Worm (Caenorhabditis elegans) whole organism, mixed stage, embryonic: Measurements from ENCODE around the gene mlc-2.

Source experiments
- M03D4.4 ChIP-seq: sonication (generic microtip); optimal IDR thresholded peaks from 2 replicates; lab custom pipeline; 2017; ENCODE audit warnings: mild to moderate bottlenecking, missing genetic modification characterization, missing compliant biosample characterization
- bed-3 ChIP-seq: fragments of 200-800 bp; sonication (Bioruptor generic); optimal IDR thresholded peaks from 3 replicates; lab custom pipeline; 2018; ENCODE audit warnings: mild to moderate bottlenecking, missing genetic modification characterization, moderate library complexity, missing compliant biosample characterization
- blmp-1 ChIP-seq: fragments of 150-350 bp; optimal IDR thresholded peaks from 2 replicates; lab custom pipeline; 2014; ENCODE audit warnings: missing biosample characterization, missing genetic modification characterization
- ceh-43 ChIP-seq: fragments of 200-800 bp; sonication (Bioruptor generic); optimal IDR thresholded peaks from 2 replicates; lab custom pipeline; 2018; ENCODE audit warnings: mild to moderate bottlenecking, missing genetic modification characterization, moderate library complexity, missing compliant biosample characterization
- ceh-83 ChIP-seq: fragments of 200-800 bp; sonication (Bioruptor generic); optimal IDR thresholded peaks from 2 replicates; lab custom pipeline; 2018; ENCODE audit warnings: mild to moderate bottlenecking, missing genetic modification characterization, missing compliant biosample characterization
- ces-1 ChIP-seq: fragments of 150-350 bp; optimal IDR thresholded peaks from 2 replicates; lab custom pipeline; 2014; ENCODE audit warnings: missing biosample characterization, missing genetic modification reagents, missing genetic modification characterization
- cnd-1 ChIP-seq: fragments of 200-800 bp; sonication (Bioruptor generic); optimal IDR thresholded peaks from 2 replicates; lab custom pipeline; 2018; ENCODE audit warnings: mild to moderate bottlenecking, missing genetic modification characterization, missing compliant biosample characterization
- drap-1 ChIP-seq: fragments of 200-800 bp; sonication (Bioruptor generic); optimal IDR thresholded peaks from 3 replicates; lab custom pipeline; 2018; ENCODE audit warnings: mild to moderate bottlenecking, missing genetic modification characterization, missing compliant biosample characterization
- elt-1 ChIP-seq: sonication (generic microtip); optimal IDR thresholded peaks from 2 replicates; lab custom pipeline; 2017; ENCODE audit warnings: missing genetic modification characterization, mild to moderate bottlenecking, missing compliant biosample characterization, antibody characterized with exemption, moderate library complexity, borderline replicate concordance; ENCODE audit not compliant: insufficient read depth
- elt-3 ChIP-seq: fragments of 150-350 bp; optimal IDR thresholded peaks from 2 replicates; lab custom pipeline; 2014; ENCODE audit warnings: missing biosample characterization, missing genetic modification characterization
- flh-1 ChIP-seq: fragments of 200-800 bp; sonication (Bioruptor generic); optimal IDR thresholded peaks from 2 replicates; lab custom pipeline; 2018; ENCODE audit warnings: mild to moderate bottlenecking, missing genetic modification characterization, moderate library complexity, missing compliant biosample characterization
- ham-2 ChIP-seq: fragments of 200-800 bp; sonication (Bioruptor generic); optimal IDR thresholded peaks from 2 replicates; lab custom pipeline; 2018; ENCODE audit warnings: mild to moderate bottlenecking, missing genetic modification characterization, missing compliant biosample characterization
- hlh-1 ChIP-seq: fragments of 150-350 bp; optimal IDR thresholded peaks from 2 replicates; lab custom pipeline; 2014; ENCODE audit warnings: missing biosample characterization, missing genetic modification reagents, missing genetic modification characterization
- lin-13 ChIP-seq: fragments of 150-350 bp; optimal IDR thresholded peaks from 2 replicates; lab custom pipeline; 2014; ENCODE audit warnings: missing biosample characterization, missing genetic modification characterization
- lin-32 ChIP-seq: fragments of 200-800 bp; sonication (Bioruptor generic); optimal IDR thresholded peaks from 2 replicates; lab custom pipeline; 2018; ENCODE audit warnings: mild to moderate bottlenecking, missing genetic modification characterization, missing compliant biosample characterization
- lsy-2 ChIP-seq: fragments of 150-350 bp; optimal IDR thresholded peaks from 2 replicates; lab custom pipeline; 2014; ENCODE audit warnings: missing biosample characterization, missing genetic modification characterization
- mab-5 ChIP-seq: fragments of 150-350 bp; optimal IDR thresholded peaks from 2 replicates; lab custom pipeline; 2014; ENCODE audit warnings: missing biosample characterization, missing genetic modification characterization
- mep-1 ChIP-seq: fragments of 150-350 bp; optimal IDR thresholded peaks from 2 replicates; lab custom pipeline; 2017; ENCODE audit warnings: missing biosample characterization, missing genetic modification reagents, missing genetic modification characterization, inconsistent platforms
- mls-2 ChIP-seq: sonication (generic microtip); optimal IDR thresholded peaks from 2 replicates; lab custom pipeline; 2016; ENCODE audit warnings: mild to moderate bottlenecking, missing genetic modification characterization, moderate library complexity, missing compliant biosample characterization
- nhr-12 ChIP-seq: fragments of 150-350 bp; optimal IDR thresholded peaks from 2 replicates; lab custom pipeline; 2014; ENCODE audit warnings: missing biosample characterization, missing genetic modification characterization
- nhr-2 ChIP-seq: fragments of 150-350 bp; optimal IDR thresholded peaks from 2 replicates; lab custom pipeline; 2014; ENCODE audit warnings: missing biosample characterization, missing genetic modification characterization
- nhr-237 ChIP-seq: fragments of 150-350 bp; optimal IDR thresholded peaks from 2 replicates; lab custom pipeline; 2014; ENCODE audit warnings: missing biosample characterization, missing genetic modification characterization
- nhr-28 ChIP-seq: fragments of 150-350 bp; optimal IDR thresholded peaks from 2 replicates; lab custom pipeline; 2014; ENCODE audit warnings: missing biosample characterization, missing genetic modification characterization
- pha-4 ChIP-seq: fragments of 150-350 bp; optimal IDR thresholded peaks from 2 replicates; lab custom pipeline; 2018; ENCODE audit warnings: missing biosample characterization, missing genetic modification reagents, missing genetic modification characterization
- sem-2 ChIP-seq: fragments of 200-800 bp; sonication (Bioruptor generic); optimal IDR thresholded peaks from 2 replicates; lab custom pipeline; 2018; ENCODE audit warnings: mild to moderate bottlenecking, missing genetic modification characterization, missing compliant biosample characterization
- snpc-4 ChIP-seq: fragments of 150-350 bp; optimal IDR thresholded peaks from 2 replicates; lab custom pipeline; 2014; ENCODE audit warnings: missing biosample characterization, missing genetic modification characterization
- sptf-1 ChIP-seq: sonication (generic microtip); optimal IDR thresholded peaks from 2 replicates; lab custom pipeline; 2017; ENCODE audit warnings: mild to moderate bottlenecking, missing genetic modification characterization, moderate library complexity, missing compliant biosample characterization
- unc-120 ChIP-seq: sonication (generic microtip); optimal IDR thresholded peaks from 2 replicates; lab custom pipeline; 2017; ENCODE audit warnings: missing genetic modification characterization, missing compliant biosample characterization; ENCODE audit not compliant: poor library complexity, severe bottlenecking
- unc-62 ChIP-seq: fragments of 150-350 bp; optimal IDR thresholded peaks from 2 replicates; lab custom pipeline; 2014; ENCODE audit warnings: missing biosample characterization, missing genetic modification reagents, missing genetic modification characterization
- zip-8 ChIP-seq: fragments of 150-350 bp; optimal IDR thresholded peaks from 2 replicates; lab custom pipeline; 2014; ENCODE audit warnings: missing biosample characterization, missing genetic modification characterization
- ztf-11 ChIP-seq: fragments of 150-350 bp; optimal IDR thresholded peaks from 2 replicates; lab custom pipeline; 2014; ENCODE audit warnings: missing biosample characterization, missing genetic modification characterization

Gene mlc-2

DNA sequence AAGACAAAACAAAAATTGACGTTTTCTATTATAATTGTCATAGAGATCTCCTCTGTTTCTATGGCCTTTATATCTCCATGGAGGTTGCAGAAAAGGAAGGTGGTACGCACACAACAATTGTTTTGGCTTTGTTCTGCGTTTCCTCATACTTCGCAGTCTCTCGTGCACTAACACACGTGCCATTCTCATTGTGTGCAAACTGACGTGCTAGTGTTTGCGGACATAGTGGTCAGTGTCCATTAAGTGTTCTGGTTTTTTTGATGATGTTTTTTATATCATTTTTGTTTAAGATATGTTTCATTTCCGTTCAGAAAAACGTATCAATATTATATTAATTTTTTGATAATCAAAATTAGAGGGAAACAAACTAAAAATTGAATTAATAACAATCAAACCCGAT, 5.0 kb downstream of the mlc-2 start, which contains the start of gene C36E6.2:
Gene C36E6.2, plus strand, starts transcription at position 261 of the 400 bp plus-strand sequence.
- TF ChIP-seq drap-1 (peak; percentile 1), hlh-1 (tag; lab: Kevin White, UChicago) (peak; percentile 70), nhr-12 (tag; lab: Kevin White, UChicago) (no peak), pha-4 (tag; lab: Kevin White, UChicago) (peak; percentile 66), ham-2 (peak; percentile 60), sptf-1 (peak; percentile 59), ceh-43 (peak; percentile 14), unc-62 (GFP tag; lab: Kevin White, UChicago) (no peak), mep-1 (tag; lab: Kevin White, UChicago) (peak; percentile 69), lin-13 (tag; lab: Kevin White, UChicago) (peak; percentile 57), blmp-1 (tag; lab: Kevin White, UChicago) (no peak), elt-3 (tag; lab: Kevin White, UChicago) (no peak), ztf-11 (tag; lab: Kevin White, UChicago) (no peak), lsy-2 (tag; lab: Kevin White, UChicago) (peak; percentile 58), cnd-1 (no peak), mab-5 (tag; lab: Kevin White, UChicago) (no peak), mls-2 (tag; lab: Kevin White, UChicago) (peak; percentile 39), unc-120 (tag; lab: Kevin White, UChicago) (peak; percentile 16), ces-1 (GFP tag; lab: Kevin White, UChicago) (peak; percentile 57), nhr-2 (no peak)

DNA sequence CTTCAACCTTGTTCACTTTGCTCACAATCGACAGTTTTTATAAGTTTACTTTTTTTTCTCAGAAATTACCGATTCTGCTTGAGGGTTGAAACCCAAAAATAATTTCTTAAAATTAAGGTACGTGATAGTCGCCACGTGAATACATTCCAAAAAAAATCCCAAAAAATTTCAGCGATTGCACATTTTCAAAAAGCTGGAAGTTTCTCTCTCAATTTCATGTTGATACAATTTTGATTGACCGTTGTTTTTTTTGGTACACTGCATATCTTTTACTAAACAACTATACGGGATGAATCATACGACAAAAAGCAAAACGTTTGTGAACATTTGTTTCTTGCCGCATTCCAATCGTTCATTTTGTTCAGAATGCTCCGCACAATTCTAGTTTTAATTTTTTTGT, 18.0 kb downstream of the mlc-2 start, which contains the start of gene C36E6.8:
Gene C36E6.8, plus strand, starts transcription at position 301 of the 400 bp plus-strand sequence.
- TF ChIP-seq lin-32 = no peak
- no peak for TF ChIP-seq mab-5 (tag; lab: Kevin White, UChicago)
- TF ChIP-seq unc-120 (tag; lab: Kevin White, UChicago) = no peak
- no peak for TF ChIP-seq nhr-12 (tag; lab: Kevin White, UChicago)
- TF ChIP-seq ham-2 = no peak
- TF ChIP-seq mls-2 (tag; lab: Kevin White, UChicago) = no peak
- TF ChIP-seq unc-62 (GFP tag; lab: Kevin White, UChicago) = no peak
- TF ChIP-seq flh-1 = no peak
- TF ChIP-seq nhr-28 = no peak
- TF ChIP-seq blmp-1 (tag; lab: Kevin White, UChicago) = no peak
- TF ChIP-seq nhr-237 (tag; lab: Kevin White, UChicago) = no peak
- TF ChIP-seq ces-1 (GFP tag; lab: Kevin White, UChicago) = no peak
- TF ChIP-seq ceh-83 (GFP tag; lab: Kevin White, UChicago) = no peak
- no peak for TF ChIP-seq hlh-1 (tag; lab: Kevin White, UChicago)

DNA sequence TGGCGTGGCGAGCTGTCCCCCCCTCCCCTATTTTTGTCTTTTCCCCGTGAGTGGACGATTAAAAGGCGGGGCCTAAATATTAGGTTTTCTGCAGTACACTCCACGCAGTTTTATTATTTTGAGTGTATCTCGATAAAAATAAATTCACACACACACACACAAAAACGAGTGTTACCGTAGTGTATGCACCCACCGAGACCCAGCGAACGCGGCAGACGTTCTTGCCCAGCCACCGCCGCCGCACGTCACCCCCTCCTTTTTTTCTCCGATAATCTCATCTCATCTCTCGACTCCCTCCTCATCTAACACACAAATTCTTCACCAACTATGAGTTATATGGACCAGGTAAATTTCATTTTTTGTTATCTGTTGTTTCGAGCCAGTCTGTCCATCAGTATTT, 22.2 kb downstream of the mlc-2 start, which contains the start of gene fubl-3:
Gene fubl-3, plus strand, starts transcription at position 212 of the 400 bp plus-strand sequence.
- no peak for TF ChIP-seq nhr-28
- TF ChIP-seq lin-13 (tag; lab: Kevin White, UChicago) = peak; percentile 13
- peak; percentile 7 for TF ChIP-seq mep-1 (tag; lab: Kevin White, UChicago)
- no peak for TF ChIP-seq mab-5 (tag; lab: Kevin White, UChicago)
- TF ChIP-seq nhr-2 = no peak
- no peak for TF ChIP-seq nhr-237 (tag; lab: Kevin White, UChicago)
- no peak for TF ChIP-seq elt-3 (tag; lab: Kevin White, UChicago)
- no peak for TF ChIP-seq zip-8 (tag; lab: Kevin White, UChicago)
- no peak for TF ChIP-seq ztf-11 (tag; lab: Kevin White, UChicago)
- no peak for TF ChIP-seq sptf-1
- no peak for TF ChIP-seq sem-2 (GFP tag; lab: Kevin White, UChicago)
- TF ChIP-seq pha-4 (tag; lab: Kevin White, UChicago) = peak; percentile 1
- no peak for TF ChIP-seq bed-3
- TF ChIP-seq snpc-4 (tag; lab: Kevin White, UChicago) = no peak
- no peak for TF ChIP-seq mls-2 (tag; lab: Kevin White, UChicago)
- TF ChIP-seq elt-1 (tag; lab: Kevin White, UChicago) = peak; percentile 18
- peak; percentile 26 for TF ChIP-seq ces-1 (GFP tag; lab: Kevin White, UChicago)
- peak; percentile 44 for TF ChIP-seq hlh-1 (tag; lab: Kevin White, UChicago)
- no peak for TF ChIP-seq unc-120 (tag; lab: Kevin White, UChicago)
- TF ChIP-seq cnd-1 = peak; percentile 8
- no peak for TF ChIP-seq nhr-12 (tag; lab: Kevin White, UChicago)
- TF ChIP-seq flh-1 = no peak
- TF ChIP-seq lsy-2 (tag; lab: Kevin White, UChicago) = peak; percentile 92

DNA sequence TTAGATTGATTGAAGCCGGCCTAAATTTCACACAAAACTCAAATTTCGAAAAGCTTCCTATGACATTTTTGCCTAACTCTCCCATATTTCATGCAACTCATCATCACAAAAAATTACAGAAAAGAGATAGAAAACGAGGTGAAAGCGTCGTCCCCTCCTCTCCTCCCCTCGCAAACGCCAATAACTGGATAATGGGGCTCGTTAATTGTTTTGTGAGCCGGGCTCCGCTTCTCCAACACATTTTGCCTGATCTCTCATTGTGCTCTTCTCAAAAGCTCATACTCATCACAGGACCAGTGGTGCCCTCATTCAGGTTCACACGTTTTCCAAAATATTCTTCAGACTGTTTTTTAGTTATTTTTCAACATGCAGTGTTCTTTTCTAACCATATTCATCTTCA, 27.6 kb downstream of the mlc-2 start, which contains the start of gene pbo-6:
Gene pbo-6, plus strand, starts transcription at position 240 of the 400 bp plus-strand sequence.
- no peak for TF ChIP-seq M03D4.4 (tag; lab: Kevin White, UChicago)
- no peak for TF ChIP-seq lsy-2 (tag; lab: Kevin White, UChicago)
- TF ChIP-seq drap-1 = no peak
- TF ChIP-seq, all 35 proteins: peak for 0
